Worm (Caenorhabditis elegans) whole organism, L1 larva: ENCODE measurements around the gene F41E6.7.

Experiments used
- ama-1 ChIP-seq: fragments of 150-350 bp; optimal IDR thresholded peaks from 2 replicates; lab custom pipeline; 2014
- blmp-1 ChIP-seq: fragments of 150-350 bp; optimal IDR thresholded peaks from 2 replicates; lab custom pipeline; 2014; ENCODE audit warnings: missing biosample characterization, missing genetic modification characterization
- ces-1 ChIP-seq: fragments of 150-350 bp; optimal IDR thresholded peaks from 2 replicates; lab custom pipeline; 2014; ENCODE audit warnings: missing biosample characterization, missing genetic modification reagents, missing genetic modification characterization
- elt-3 ChIP-seq, 6 experiments: fragments of 150-350 bp in 1 of 6; sonication (generic microtip); optimal IDR thresholded peaks; 2 replicates each; lab custom pipeline; 2017 to 2018; ENCODE audit warnings: missing biosample characterization in 6 of 6, missing genetic modification characterization in 6 of 6, inconsistent platforms in 1 of 6
- nhr-77 ChIP-seq: fragments of 150-350 bp; optimal IDR thresholded peaks from 2 replicates; lab custom pipeline; 2014; ENCODE audit warnings: missing biosample characterization, missing genetic modification characterization
- unc-130 ChIP-seq: fragments of 150-350 bp; optimal IDR thresholded peaks from 2 replicates; lab custom pipeline; 2017; ENCODE audit warnings: missing biosample characterization, missing genetic modification characterization, inconsistent platforms
- vab-15 ChIP-seq: sonication (generic microtip); optimal IDR thresholded peaks from 2 replicates; lab custom pipeline; 2017; ENCODE audit warnings: missing genotype, mild to moderate bottlenecking, missing genetic modification characterization, missing compliant biosample characterization

DNA sequence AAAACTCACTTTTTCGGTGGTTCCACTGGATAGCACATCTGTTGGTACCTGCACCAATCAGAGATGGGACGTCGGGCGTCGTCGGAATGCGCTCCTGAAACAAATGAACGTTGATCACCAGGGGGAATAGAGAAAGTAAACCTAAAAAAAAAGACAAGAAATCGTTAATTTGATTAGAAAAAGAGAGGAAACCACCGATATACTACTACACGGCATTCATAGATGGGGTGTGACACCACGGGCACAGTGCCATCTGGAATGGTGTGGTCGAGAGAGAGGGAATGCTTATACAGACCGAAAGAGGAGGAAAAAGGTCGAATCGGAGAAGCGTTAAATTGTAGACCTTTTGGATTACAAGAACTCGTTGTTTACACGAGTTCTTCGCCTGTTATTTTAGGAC lies 11.0 kb downstream of the F41E6.7 start, which contains the start of gene C10B5.3:
- TF ChIP-seq ama-1 (lab: Kevin White, UChicago): no peak
- no peak for TF ChIP-seq vab-15
- no peak for TF ChIP-seq ces-1 (GFP tag; lab: Kevin White, UChicago)
- no peak for TF ChIP-seq unc-130 (tag; lab: Kevin White, UChicago)
- no peak for TF ChIP-seq blmp-1
- TF ChIP-seq nhr-77: no peak
- no peak for TF ChIP-seq elt-3 (tag; optimal IDR thresholded peaks at IDR 0.05; lab: Kevin White, UChicago)
